Worm (Caenorhabditis elegans) whole organism, midembryonic: ENCODE results near the gene F13C5.1.

ENCODE experiments used
- T22C8.4 ChIP-seq: fragments of 200-800 bp; sonication (Bioruptor generic); IDR thresholded peaks from 2 replicates; pipeline ENCODE4 v1.3.6; 2022; ENCODE audit warnings: missing genetic modification characterization, missing compliant biosample characterization
- cog-1 ChIP-seq: sonication (generic microtip); optimal IDR thresholded peaks from 2 replicates; lab custom pipeline; 2016; ENCODE audit warnings: missing genetic modification characterization, missing compliant biosample characterization
- flt-1 ChIP-seq: fragments of 200-800 bp; sonication (Bioruptor generic); IDR thresholded peaks from 2 replicates; pipeline ENCODE4 v1.3.6; 2022; ENCODE audit warnings: missing genetic modification characterization, missing compliant biosample characterization
- klf-2 ChIP-seq: fragments of 200-800 bp; sonication (Bioruptor generic); conservative IDR thresholded peaks from 2 replicates; pipeline ENCODE4 v1.3.6; 2022; ENCODE audit warnings: missing genetic modification reagents, missing genetic modification characterization, missing compliant biosample characterization
- med-1 ChIP-seq: sonication (generic microtip); optimal IDR thresholded peaks from 2 replicates; lab custom pipeline; 2017; ENCODE audit warnings: missing genetic modification characterization, mild to moderate bottlenecking, missing compliant biosample characterization, antibody characterized with exemption, missing genetic modification reagents; ENCODE audit not compliant: insufficient read depth
- ref-1 ChIP-seq: fragments of 200-800 bp; sonication (Bioruptor generic); conservative IDR thresholded peaks from 2 replicates; pipeline ENCODE4 v1.3.6; 2022; ENCODE audit warnings: missing genetic modification reagents, missing genetic modification characterization, missing compliant biosample characterization
- tab-1 ChIP-seq: fragments of 200-800 bp; sonication (Bioruptor generic); IDR thresholded peaks from 2 replicates; pipeline ENCODE4 v1.3.6; 2022; ENCODE audit warnings: missing genetic modification characterization, missing compliant biosample characterization
- ztf-23 ChIP-seq: fragments of 200-800 bp; sonication (Bioruptor generic); IDR thresholded peaks from 2 replicates; pipeline ENCODE4 v1.3.6; 2022; ENCODE audit warnings: missing genetic modification reagents, missing genetic modification characterization, missing compliant biosample characterization
- ztf-29 ChIP-seq: fragments of 200-800 bp; sonication (Bioruptor generic); IDR thresholded peaks from 2 replicates; pipeline ENCODE4 v1.3.6; 2022; ENCODE audit warnings: missing genetic modification reagents, missing genetic modification characterization, missing compliant biosample characterization

F13C5.1 gene

ce11 chrX:581754-582153 is 20.2 kb upstream of the F13C5.1 start:
- TF ChIP-seq med-1 (no peak), ztf-23 (no peak), cog-1 (tag; lab: Kevin White, UChicago) (no peak), tab-1 (GFP tag; lab: Robert Waterston, UW) (no peak), flt-1 (no peak), ref-1 (GFP tag; lab: Robert Waterston, UW) (no peak), klf-2 (GFP tag; lab: Robert Waterston, UW) (no peak), T22C8.4 (no peak), ztf-29 (GFP tag; lab: Robert Waterston, UW) (no peak)

- no peak for TF ChIP-seq ztf-29 (GFP tag; lab: Robert Waterston, UW)
- TF ChIP-seq tab-1 (GFP tag; lab: Robert Waterston, UW): no peak
- TF ChIP-seq ref-1 (GFP tag; lab: Robert Waterston, UW): no peak
- TF ChIP-seq cog-1 (tag; lab: Kevin White, UChicago): no peak
- no peak for TF ChIP-seq ztf-23
- no peak for TF ChIP-seq T22C8.4
- no peak for TF ChIP-seq klf-2 (GFP tag; lab: Robert Waterston, UW)
- no peak for TF ChIP-seq med-1
- TF ChIP-seq flt-1: no peak
Measured at ce11 chrX:585598-586217, 16.3 kb upstream of the F13C5.1 start.

ce11 chrX:587798-588197 is 14.2 kb upstream of the F13C5.1 start, which contains the start of gene mrp-1:
Gene mrp-1, minus strand, starts transcription at chrX:587898.
- TF ChIP-seq klf-2 (GFP tag; lab: Robert Waterston, UW) (no peak), ztf-23 (no peak), tab-1 (GFP tag; lab: Robert Waterston, UW) (no peak), cog-1 (tag; lab: Kevin White, UChicago) (no peak)

DNA sequence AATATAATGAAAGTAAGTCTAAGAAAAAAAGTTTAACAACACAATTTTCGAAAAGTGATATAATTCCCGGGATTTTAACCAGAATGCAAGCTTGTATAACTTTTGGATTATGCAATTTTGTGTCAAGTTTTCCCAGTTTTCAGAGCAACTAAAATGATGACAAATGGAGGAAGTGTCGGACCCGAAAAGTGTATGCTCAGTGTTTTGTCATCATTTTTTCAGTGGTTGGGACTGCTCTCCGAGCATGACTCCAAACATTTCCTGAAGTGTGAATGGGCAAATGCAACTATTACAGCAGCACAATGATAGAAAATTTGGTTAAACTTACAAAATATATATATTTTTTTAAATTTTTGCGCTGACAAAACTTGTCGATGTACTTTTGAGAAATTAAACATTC is 10.9 kb upstream of the F13C5.1 start:
- TF ChIP-seq klf-2 (GFP tag; lab: Robert Waterston, UW) (no peak), tab-1 (GFP tag; lab: Robert Waterston, UW) (no peak), ref-1 (GFP tag; lab: Robert Waterston, UW) (no peak)

- no peak for TF ChIP-seq med-1
- TF ChIP-seq ztf-29 (GFP tag; lab: Robert Waterston, UW): no peak
- TF ChIP-seq cog-1 (tag; lab: Kevin White, UChicago): peak; percentile 89
- TF ChIP-seq tab-1 (GFP tag; lab: Robert Waterston, UW): no peak
- no peak for TF ChIP-seq klf-2 (GFP tag; lab: Robert Waterston, UW)
- peak; percentile 73 for TF ChIP-seq flt-1
- TF ChIP-seq ztf-23: peak; percentile 26; the same call in 1 of the 2 replicates
- TF ChIP-seq T22C8.4: no peak; the same call in 1 of the 2 replicates
- no peak for TF ChIP-seq ref-1 (GFP tag; lab: Robert Waterston, UW)
Measured at ce11 chrX:593245-593733, 8.7 kb upstream of the F13C5.1 start.

- TF ChIP-seq klf-2 (GFP tag; lab: Robert Waterston, UW) (no peak), cog-1 (tag; lab: Kevin White, UChicago) (no peak), med-1 (no peak), ref-1 (GFP tag; lab: Robert Waterston, UW) (no peak), ztf-23 (no peak), tab-1 (GFP tag; lab: Robert Waterston, UW) (peak; percentile 63; the same call in 1 of the 2 replicates), ztf-29 (GFP tag; lab: Robert Waterston, UW) (no peak)
Measured at ce11 chrX:593910-594447, 8.0 kb upstream of the F13C5.1 start, which contains the start of gene F13C5.2. Gene F13C5.2, plus strand, starts transcription at chrX:593960.

DNA sequence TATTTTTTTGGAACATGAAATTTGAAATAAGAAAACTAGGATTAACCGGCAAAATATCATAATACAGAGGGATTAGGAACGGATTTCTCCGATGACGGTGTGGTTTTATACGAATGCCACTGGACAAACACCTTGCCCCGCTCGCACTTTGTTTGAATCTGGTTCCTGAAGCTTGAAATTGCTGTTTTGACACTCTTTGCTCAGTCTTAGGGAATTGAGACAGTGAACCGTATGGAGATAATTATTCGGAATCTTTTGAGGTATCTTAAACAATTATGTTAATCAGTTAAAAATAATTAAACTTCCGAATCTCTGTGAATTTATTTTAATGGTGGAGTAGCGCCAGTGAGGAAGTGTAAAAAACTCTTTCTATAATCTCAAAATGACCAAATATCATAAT is 2.5 kb upstream of the F13C5.1 start, which contains the start of gene F13C5.3:
F13C5.3 (minus strand) TSS at position 101 of the 400 bp plus-strand sequence.
- no peak for TF ChIP-seq ztf-23
- no peak for TF ChIP-seq T22C8.4
- TF ChIP-seq med-1: no peak
- no peak for TF ChIP-seq ref-1 (GFP tag; lab: Robert Waterston, UW)
- TF ChIP-seq cog-1 (tag; lab: Kevin White, UChicago): no peak
- TF ChIP-seq tab-1 (GFP tag; lab: Robert Waterston, UW): no peak
- no peak for TF ChIP-seq klf-2 (GFP tag; lab: Robert Waterston, UW)
- TF ChIP-seq flt-1: no peak
- TF ChIP-seq ztf-29 (GFP tag; lab: Robert Waterston, UW): no peak

DNA sequence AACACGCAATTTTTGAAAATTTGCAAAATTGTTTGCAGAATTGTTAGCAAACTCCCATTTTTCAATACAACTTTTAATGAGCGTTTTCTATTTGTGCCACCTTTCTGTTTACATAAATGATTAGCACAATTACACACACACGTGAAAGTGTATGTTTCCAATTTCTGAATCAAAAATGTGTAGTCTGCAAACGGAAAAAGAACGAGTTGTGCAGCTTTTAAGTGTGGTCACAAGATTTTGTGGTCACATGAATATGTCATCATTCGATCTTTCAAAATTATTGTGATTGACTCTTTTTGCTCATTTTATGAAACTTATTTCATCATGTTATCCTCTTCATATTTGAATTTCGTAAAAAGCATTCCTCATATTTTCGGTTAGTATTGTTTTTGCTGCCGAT is 1.3 kb upstream of the F13C5.1 start:
- TF ChIP-seq ref-1 (GFP tag; lab: Robert Waterston, UW) (no peak), klf-2 (GFP tag; lab: Robert Waterston, UW) (no peak), flt-1 (no peak), med-1 (no peak), T22C8.4 (no peak), cog-1 (tag; lab: Kevin White, UChicago) (no peak), ztf-29 (GFP tag; lab: Robert Waterston, UW) (no peak), ztf-23 (no peak), tab-1 (GFP tag; lab: Robert Waterston, UW) (no peak)

DNA sequence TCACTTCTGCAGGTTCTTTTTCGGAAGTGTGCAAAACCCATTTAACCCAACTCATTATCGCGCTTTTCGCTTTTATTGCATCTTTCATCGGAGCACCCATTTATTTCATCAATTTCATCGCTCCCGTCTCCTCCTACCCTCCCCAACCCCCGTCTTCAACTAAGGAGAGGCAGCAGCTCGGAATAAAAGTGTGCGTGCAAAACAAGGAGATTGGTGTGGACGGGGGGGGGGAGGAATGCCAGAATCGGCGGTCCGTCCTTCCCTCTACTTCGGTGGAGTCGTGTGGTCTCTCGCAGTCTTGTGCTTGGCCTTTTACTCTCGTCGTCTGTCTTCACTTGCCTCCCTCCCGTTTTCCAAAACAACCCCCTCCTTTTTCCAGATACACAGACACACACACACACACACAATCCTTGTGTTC is 611 bp upstream of the F13C5.1 start:
- TF ChIP-seq ztf-23 (peak; percentile 58; the same call in 1 of the 2 replicates), tab-1 (GFP tag; lab: Robert Waterston, UW) (0 out of 2 replicates have a peak, but pooled peaks have one; percentile 69), klf-2 (GFP tag; lab: Robert Waterston, UW) (no peak), cog-1 (tag; lab: Kevin White, UChicago) (no peak), flt-1 (peak; percentile 73), ref-1 (GFP tag; lab: Robert Waterston, UW) (no peak), T22C8.4 (no peak), ztf-29 (GFP tag; lab: Robert Waterston, UW) (no peak), med-1 (no peak)

DNA sequence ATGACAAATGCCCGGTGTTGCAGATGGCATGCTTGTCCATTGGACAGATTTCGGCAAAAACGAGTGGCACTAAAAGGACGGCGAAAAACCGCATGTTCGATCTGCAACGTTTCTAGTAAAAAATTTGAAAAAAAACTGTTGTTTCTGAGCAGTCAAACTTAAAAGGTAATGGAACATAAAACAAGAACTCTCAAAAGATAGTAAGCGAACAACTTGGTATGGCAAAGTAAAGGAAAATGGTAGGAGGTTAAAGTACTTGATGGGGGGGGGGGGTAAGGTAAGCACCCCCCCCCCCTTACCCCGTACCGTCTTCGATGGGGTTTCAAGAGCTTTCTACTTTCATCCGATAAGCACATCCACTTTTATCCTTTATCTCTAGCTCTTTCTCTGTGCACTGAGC is 6.4 kb downstream of the F13C5.1 start, which contains the start of gene F13C5.5:
F13C5.5 (minus strand) TSS at position 101 of the 400 bp plus-strand sequence.
- no peak for TF ChIP-seq med-1
- no peak for TF ChIP-seq ref-1 (GFP tag; lab: Robert Waterston, UW)
- TF ChIP-seq T22C8.4: no peak
- no peak for TF ChIP-seq cog-1 (tag; lab: Kevin White, UChicago)
- no peak for TF ChIP-seq klf-2 (GFP tag; lab: Robert Waterston, UW)
- TF ChIP-seq ztf-23: no peak
- TF ChIP-seq flt-1: no peak
- TF ChIP-seq ztf-29 (GFP tag; lab: Robert Waterston, UW): no peak
- no peak for TF ChIP-seq tab-1 (GFP tag; lab: Robert Waterston, UW)
